Worm (Caenorhabditis elegans) whole organism, L1 larva: ENCODE measurements around the gene nhr-111.

Experiments
- C16A3.4 ChIP-seq: fragments of 150-350 bp; optimal IDR thresholded peaks from 2 replicates; lab custom pipeline; 2014; ENCODE audit warnings: missing biosample characterization, missing genetic modification characterization
- C34B4.2 ChIP-seq: sonication (generic microtip); optimal IDR thresholded peaks from 2 replicates; lab custom pipeline; 2017; ENCODE audit warnings: mild to moderate bottlenecking, missing genetic modification characterization, missing compliant biosample characterization
- blmp-1 ChIP-seq: fragments of 150-350 bp; optimal IDR thresholded peaks from 2 replicates; lab custom pipeline; 2014; ENCODE audit warnings: missing biosample characterization, missing genetic modification characterization
- ceh-90 ChIP-seq: sonication (generic microtip); optimal IDR thresholded peaks from 2 replicates; lab custom pipeline; 2016; ENCODE audit warnings: missing genetic modification characterization, missing compliant biosample characterization
- dpl-1 ChIP-seq, 3 experiments: fragments of 150-350 bp in 2 of 3; sonication (generic microtip) in 1 of 3; optimal IDR thresholded peaks; 2 replicates each; lab custom pipeline; 2014 to 2017; ENCODE audit warnings: missing biosample characterization in 3 of 3, missing genetic modification characterization in 3 of 3, missing genetic modification reagents in 3 of 3
- efl-1 ChIP-seq, 4 experiments: fragments of 150-350 bp; optimal IDR thresholded peaks in 3 of 4; peaks in 1 of 4; 1 replicate in 1 of 4; 2 replicates in 3 of 4; lab custom pipeline; 2014; ENCODE audit warnings: missing biosample characterization in 2 of 4, missing genetic modification characterization in 2 of 4, missing genetic modification reagents in 2 of 4
- egl-13 ChIP-seq: sonication (generic microtip); optimal IDR thresholded peaks from 2 replicates; lab custom pipeline; 2016; ENCODE audit warnings: missing genotype, missing genetic modification reagents, missing genetic modification characterization, missing compliant biosample characterization
- elt-2 ChIP-seq: sonication (generic microtip); optimal IDR thresholded peaks from 2 replicates; lab custom pipeline; 2016; ENCODE audit warnings: missing genetic modification characterization, mild to moderate bottlenecking, inconsistent platforms, missing compliant biosample characterization, missing genetic modification reagents
- elt-3 ChIP-seq, 6 experiments: fragments of 150-350 bp in 1 of 6; sonication (generic microtip); optimal IDR thresholded peaks; 2 replicates each; lab custom pipeline; 2017 to 2018; ENCODE audit warnings: missing biosample characterization in 6 of 6, missing genetic modification characterization in 6 of 6, inconsistent platforms in 1 of 6
- fkh-10 ChIP-seq: sonication (generic microtip); optimal IDR thresholded peaks from 2 replicates; lab custom pipeline; 2017; ENCODE audit warnings: missing biosample characterization, missing genetic modification reagents, missing genetic modification characterization
- hlh-17 ChIP-seq: fragments of 200-800 bp; sonication (Bioruptor generic); optimal IDR thresholded peaks from 2 replicates; lab custom pipeline; 2018; ENCODE audit warnings: missing genetic modification characterization, mild to moderate bottlenecking, missing compliant biosample characterization, moderate library complexity, borderline replicate concordance
- hlh-4 ChIP-seq: sonication (generic microtip); optimal IDR thresholded peaks from 2 replicates; lab custom pipeline; 2016; ENCODE audit warnings: mild to moderate bottlenecking, missing genetic modification characterization, missing compliant biosample characterization
- hpl-2 ChIP-seq: fragments of 150-350 bp; optimal IDR thresholded peaks from 2 replicates; lab custom pipeline; 2014; ENCODE audit warnings: missing biosample characterization, missing genetic modification reagents, missing genetic modification characterization
- irx-1 ChIP-seq: sonication (generic microtip); optimal IDR thresholded peaks from 2 replicates; lab custom pipeline; 2016; ENCODE audit warnings: missing genetic modification characterization, missing compliant biosample characterization
- isw-1 ChIP-seq: fragments of 200-800 bp; sonication (Bioruptor generic); IDR thresholded peaks from 2 replicates; pipeline ENCODE4 v1.3.6; 2022; ENCODE audit warnings: missing genetic modification characterization, missing compliant biosample characterization
- lin-14 ChIP-seq: fragments of 200-800 bp; sonication (Bioruptor generic); optimal IDR thresholded peaks from 2 replicates; lab custom pipeline; 2018; ENCODE audit warnings: mild to moderate bottlenecking, missing genetic modification characterization, moderate library complexity, missing compliant biosample characterization
- lin-35 ChIP-seq, 2 experiments: fragments of 150-350 bp; optimal IDR thresholded peaks; 2 replicates each; lab custom pipeline; 2014; ENCODE audit warnings: missing biosample characterization in 2 of 2, missing genetic modification characterization in 2 of 2, missing genetic modification reagents in 2 of 2
- mab-9 ChIP-seq: fragments of 200-800 bp; sonication (Bioruptor generic); IDR thresholded peaks from 2 replicates; pipeline ENCODE4 v1.3.6; 2022; ENCODE audit warnings: missing genetic modification reagents, missing genetic modification characterization, missing compliant biosample characterization
- mdl-1 ChIP-seq, 2 experiments: fragments of 150-350 bp; optimal IDR thresholded peaks; 2 replicates each; lab custom pipeline; 2014 to 2017; ENCODE audit warnings: missing biosample characterization in 2 of 2, missing genetic modification characterization in 2 of 2, inconsistent platforms in 1 of 2
- mef-2 ChIP-seq: fragments of 150-350 bp; optimal IDR thresholded peaks from 2 replicates; lab custom pipeline; 2014; ENCODE audit warnings: missing biosample characterization, missing genetic modification characterization
- mep-1 ChIP-seq: fragments of 150-350 bp; optimal IDR thresholded peaks from 2 replicates; lab custom pipeline; 2014; ENCODE audit warnings: missing biosample characterization, missing genetic modification characterization
- nhr-11 ChIP-seq: fragments of 150-350 bp; optimal IDR thresholded peaks from 2 replicates; lab custom pipeline; 2014; ENCODE audit warnings: missing biosample characterization, missing genetic modification characterization
- nhr-12 ChIP-seq: sonication (generic microtip); optimal IDR thresholded peaks from 2 replicates; lab custom pipeline; 2017; ENCODE audit warnings: missing biosample characterization, missing genetic modification characterization
- nhr-19 ChIP-seq: fragments of 200-800 bp; sonication (Bioruptor generic); conservative IDR thresholded peaks from 2 replicates; pipeline ENCODE4 v1.3.6; 2022; ENCODE audit warnings: missing genetic modification characterization, missing compliant biosample characterization
- nhr-20 ChIP-seq: sonication (generic microtip); optimal IDR thresholded peaks from 2 replicates; lab custom pipeline; 2016; ENCODE audit warnings: mild to moderate bottlenecking, missing genetic modification characterization, missing compliant biosample characterization
- nhr-47 ChIP-seq: sonication (generic microtip); optimal IDR thresholded peaks from 2 replicates; lab custom pipeline; 2016; ENCODE audit warnings: mild to moderate bottlenecking, missing genetic modification characterization, moderate library complexity, missing compliant biosample characterization
- nhr-77 ChIP-seq: fragments of 150-350 bp; optimal IDR thresholded peaks from 2 replicates; lab custom pipeline; 2014; ENCODE audit warnings: missing biosample characterization, missing genetic modification characterization
- nhr-84 ChIP-seq: sonication (generic microtip); optimal IDR thresholded peaks from 2 replicates; lab custom pipeline; 2017; ENCODE audit warnings: missing biosample characterization, missing genetic modification characterization
- nhr-85 ChIP-seq: sonication (generic microtip); peaks from one replicate; lab custom pipeline; 2016; ENCODE audit warnings: missing genetic modification characterization, inconsistent platforms, missing compliant biosample characterization
- pax-3 ChIP-seq: fragments of 200-800 bp; sonication (Bioruptor generic); optimal IDR thresholded peaks from 2 replicates; lab custom pipeline; 2018; ENCODE audit warnings: mild to moderate bottlenecking, missing genetic modification characterization, moderate library complexity, missing compliant biosample characterization
- rnt-1 ChIP-seq: sonication (generic microtip); optimal IDR thresholded peaks from 2 replicates; lab custom pipeline; 2016; ENCODE audit warnings: mild to moderate bottlenecking, missing genetic modification characterization, moderate library complexity, missing compliant biosample characterization
- skn-1 ChIP-seq: fragments of 150-350 bp; optimal IDR thresholded peaks from 2 replicates; lab custom pipeline; 2014; ENCODE audit warnings: missing biosample characterization, missing genetic modification characterization
- sox-4 ChIP-seq: sonication (generic microtip); optimal IDR thresholded peaks from 2 replicates; lab custom pipeline; 2016; ENCODE audit warnings: missing genetic modification characterization, missing compliant biosample characterization
- unc-98 ChIP-seq: fragments of 200-800 bp; sonication (Bioruptor generic); IDR thresholded peaks from 2 replicates; pipeline ENCODE4 v1.3.6; 2022; ENCODE audit warnings: missing genetic modification characterization, missing compliant biosample characterization
- zag-1 ChIP-seq: fragments of 150-350 bp; optimal IDR thresholded peaks from 2 replicates; lab custom pipeline; 2014; ENCODE audit warnings: missing biosample characterization, missing genetic modification characterization

nhr-111 gene

DNA sequence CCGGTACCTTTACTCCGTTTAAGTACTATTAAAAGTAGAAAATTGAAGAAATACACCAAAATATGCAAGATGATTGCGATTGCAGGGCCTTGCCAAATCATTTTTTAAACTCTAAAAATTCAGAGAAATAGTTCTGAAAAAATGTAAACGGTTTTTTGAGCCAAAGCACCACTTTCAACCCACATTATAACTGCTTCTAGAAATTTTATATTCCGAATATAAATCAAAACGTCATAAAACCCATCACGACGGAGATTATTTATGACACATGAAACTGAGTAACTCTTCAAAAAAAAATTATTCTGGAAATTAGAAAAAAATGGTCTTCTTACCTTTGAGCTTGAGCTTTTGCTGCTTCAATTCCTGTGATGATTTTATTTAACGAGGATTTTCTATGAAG is 10.4 kb downstream of the nhr-111 start, which contains the start of gene srxa-16:
Gene srxa-16 (minus strand): TSS at position 101 of the 400 bp plus-strand sequence.
- TF ChIP-seq nhr-11 (no peak), skn-1 (tag; lab: Kevin White, UChicago) (no peak), unc-98 (no peak)

DNA sequence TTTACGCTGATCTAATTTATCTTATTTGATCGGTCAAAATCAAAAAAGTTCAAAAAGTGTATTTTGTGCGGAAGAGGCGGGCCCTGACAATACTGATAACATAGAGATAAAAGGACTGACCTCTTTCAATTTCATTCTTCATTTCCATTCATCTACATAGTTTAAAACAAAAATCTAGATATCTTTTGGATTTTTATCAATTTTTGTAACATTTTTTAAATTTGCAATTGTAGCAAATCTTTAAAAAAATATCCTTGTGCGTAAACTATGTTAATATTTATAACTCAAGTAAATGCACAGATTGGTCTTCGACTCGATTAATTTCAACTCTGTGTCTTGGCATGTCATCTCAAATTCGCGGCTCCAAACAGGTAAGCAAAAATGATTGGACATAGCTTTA is 21.0 kb downstream of the nhr-111 start, which contains the start of gene argk-1:
Gene argk-1 (plus strand): TSS at position 301 of the 400 bp plus-strand sequence.
- TF ChIP-seq pax-3 (tag; lab: Kevin White, UChicago) = no peak
- TF ChIP-seq nhr-12 (tag; lab: Kevin White, UChicago) = no peak
- TF ChIP-seq nhr-84 (tag; lab: Kevin White, UChicago) = no peak
- TF ChIP-seq nhr-47 = no peak

DNA sequence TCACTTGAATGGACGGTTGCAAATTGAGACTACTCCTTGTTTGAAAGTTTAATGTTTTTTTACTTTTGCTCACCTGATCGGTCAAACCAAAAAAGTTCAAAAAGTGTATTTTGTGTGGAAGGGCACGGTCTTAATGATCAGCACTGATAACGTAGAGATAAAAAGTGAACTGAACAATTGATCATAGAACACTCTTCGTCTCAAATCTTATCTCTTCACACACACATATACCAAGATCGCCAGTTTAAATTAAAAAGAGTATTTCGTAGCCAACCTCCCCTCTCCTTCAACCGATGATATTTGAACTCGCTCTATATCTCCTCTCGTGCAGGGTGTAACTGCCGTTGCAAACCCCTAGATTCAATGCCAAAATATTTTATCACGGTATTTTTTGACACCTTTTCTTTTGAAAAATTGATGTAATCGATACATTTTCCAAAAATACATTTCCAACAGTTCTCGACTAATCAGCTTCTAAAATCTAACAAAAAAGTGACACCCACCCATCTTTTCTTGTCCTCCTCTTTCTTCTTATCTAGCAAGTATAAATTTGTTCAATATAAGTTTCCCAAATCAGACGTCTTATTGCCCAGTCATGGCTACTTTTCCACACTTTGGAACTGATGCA is 24.4 kb downstream of the nhr-111 start, which contains the start of gene cth-1:
Gene cth-1 (plus strand): TSS at position 578 of the 628 bp plus-strand sequence.
- TF ChIP-seq hlh-17 (no peak), efl-1 (optimal IDR thresholded peaks at IDR 0.05; lab: Kevin White, UChicago) (no peak), efl-1 (GFP tag; optimal IDR thresholded peaks at IDR 0.05 in 1 of 2; lab: Kevin White, UChicago) (peak in 1 of 2 experiments; percentile 88), lin-14 (GFP tag; lab: Kevin White, UChicago) (peak; percentile 14), elt-2 (tag; lab: Kevin White, UChicago) (peak; percentile 49), elt-3 (tag; optimal IDR thresholded peaks at IDR 0.05; lab: Kevin White, UChicago) (peak in 3 of 6 experiments; percentile 38 to 67 (median 46)), mdl-1 (tag; optimal IDR thresholded peaks at IDR 0.05; lab: Kevin White, UChicago) (peak in 1 of 2 experiments; percentile 1), hpl-2 (GFP tag; lab: Kevin White, UChicago) (no peak), nhr-85 (tag; lab: Kevin White, UChicago) (peak; percentile 72), C16A3.4 (tag; lab: Kevin White, UChicago) (no peak), nhr-20 (tag; lab: Kevin White, UChicago) (peak; percentile 14)

DNA sequence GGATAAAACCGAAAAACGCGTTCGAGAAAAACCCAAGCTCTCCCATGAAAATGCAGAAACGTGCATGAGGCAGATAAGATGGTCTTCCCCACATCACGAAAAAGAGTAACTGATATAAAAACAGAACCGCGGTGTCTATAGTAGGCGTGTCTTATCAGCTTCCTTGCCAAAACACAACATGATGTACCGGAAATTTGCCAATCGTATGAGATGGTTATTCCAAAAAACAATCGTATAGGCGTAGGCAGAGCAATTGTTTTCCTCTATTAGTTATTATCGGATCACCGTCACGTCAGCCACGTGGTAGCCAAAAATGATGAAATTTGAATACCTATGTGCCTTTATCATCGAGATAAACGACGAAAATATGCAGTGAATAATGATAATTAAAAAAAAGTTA is 25.2 kb downstream of the nhr-111 start, which contains the start of gene str-7:
Gene str-7 (minus strand): TSS at position 101 of the 400 bp plus-strand sequence.
- TF ChIP-seq dpl-1 (GFP tag; optimal IDR thresholded peaks at IDR 0.05; lab: Kevin White, UChicago) = no peak
- TF ChIP-seq C34B4.2 (tag; lab: Kevin White, UChicago) = no peak
- TF ChIP-seq mef-2 (tag; lab: Kevin White, UChicago) = no peak
- no peak for TF ChIP-seq nhr-11
- TF ChIP-seq egl-13 (tag; lab: Kevin White, UChicago) = no peak
- no peak for TF ChIP-seq fkh-10 (GFP tag; lab: Kevin White, UChicago)
- TF ChIP-seq nhr-77 (tag; lab: Kevin White, UChicago) = no peak
- TF ChIP-seq efl-1 (optimal IDR thresholded peaks at IDR 0.05; lab: Kevin White, UChicago) = no peak
- TF ChIP-seq efl-1 (GFP tag; optimal IDR thresholded peaks at IDR 0.05 in 1 of 2; lab: Kevin White, UChicago) = no peak
- TF ChIP-seq mab-9 (GFP tag; lab: Robert Waterston, UW) = no peak
- TF ChIP-seq sox-4 (tag; lab: Kevin White, UChicago) = no peak
- no peak for TF ChIP-seq zag-1 (tag; lab: Kevin White, UChicago)
- TF ChIP-seq irx-1 = no peak
- TF ChIP-seq isw-1 = no peak
- no peak for TF ChIP-seq hlh-4
- no peak for TF ChIP-seq blmp-1 (tag; lab: Kevin White, UChicago)
- TF ChIP-seq lin-35 (GFP tag; optimal IDR thresholded peaks at IDR 0.05; lab: Kevin White, UChicago) = no peak

DNA sequence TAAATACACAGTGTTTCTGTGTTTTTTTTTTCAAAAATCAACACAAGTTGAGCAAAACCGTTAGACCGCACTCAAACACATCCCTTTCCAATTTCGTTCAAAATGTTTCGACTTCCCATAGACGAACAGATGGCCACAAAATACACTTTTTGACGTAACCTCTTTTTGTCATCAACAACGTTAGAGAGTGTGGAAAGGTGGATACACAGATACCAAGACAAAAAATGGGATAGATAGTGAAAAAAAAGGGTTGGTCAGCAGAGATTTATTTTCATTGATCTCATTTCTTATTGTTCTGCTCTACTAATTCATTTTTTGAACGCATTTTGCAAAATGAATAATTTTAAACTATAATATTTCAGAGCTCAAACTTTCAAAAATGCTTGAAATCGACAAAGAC is 29.8 kb downstream of the nhr-111 start:
- TF ChIP-seq blmp-1 (tag; lab: Kevin White, UChicago) (peak; percentile 81), nhr-19 (GFP tag; lab: Robert Waterston, UW) (peak; percentile 28), mep-1 (peak; percentile 38), rnt-1 (tag; lab: Kevin White, UChicago) (peak; percentile 43), nhr-77 (tag; lab: Kevin White, UChicago) (no peak), ceh-90 (tag; lab: Kevin White, UChicago) (no peak), nhr-20 (tag; lab: Kevin White, UChicago) (peak; percentile 39), skn-1 (tag; lab: Kevin White, UChicago) (peak; percentile 58), elt-3 (tag; optimal IDR thresholded peaks at IDR 0.05; lab: Kevin White, UChicago) (peak in 1 of 6 experiments; percentile 58)
- TF ChIP-seq, all 84 proteins: peak for 7
